Worm (Caenorhabditis elegans): ENCODE measurements around the gene D1014.6.
A peak's percentile ranks its signal among the peaks of the same experiment; 100 is the strongest.

The D1014.6 gene

DNA sequence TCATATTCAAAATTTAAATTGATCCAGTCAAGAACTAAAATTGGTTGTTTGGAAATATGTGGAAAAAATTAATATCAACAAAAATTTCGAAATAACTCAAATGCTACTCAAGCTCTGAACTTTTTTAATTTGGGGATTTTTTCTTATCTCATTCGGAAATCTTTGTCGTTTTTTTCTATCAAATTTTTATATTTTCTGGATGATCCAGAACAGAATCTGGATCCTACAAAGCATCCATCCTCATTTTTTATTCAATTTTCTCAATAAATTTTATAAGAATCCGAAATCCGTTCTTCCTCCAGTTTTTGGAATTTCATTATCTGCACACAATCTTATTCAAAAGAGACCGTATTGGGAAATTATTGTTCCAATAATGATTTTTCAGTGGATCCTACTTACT, at the start of gene D1014.6:
TSS of gene D1014.6 (plus strand) at position 301 of the 400 bp plus-strand sequence.
- TF ChIP-seq gmeb-1 (tag; optimal IDR thresholded peaks at IDR 0.05) (no peak), nhr-11 (tag; optimal IDR thresholded peaks at IDR 0.05) (no peak), lin-13 (GFP tag; optimal IDR thresholded peaks at IDR 0.05) (no peak), nhr-25 (tag; optimal IDR thresholded peaks at IDR 0.05) (no peak), snpc-4 (tag; optimal IDR thresholded peaks at IDR 0.05) (no peak), ceh-82 (tag; optimal IDR thresholded peaks at IDR 0.05) (no peak)

DNA sequence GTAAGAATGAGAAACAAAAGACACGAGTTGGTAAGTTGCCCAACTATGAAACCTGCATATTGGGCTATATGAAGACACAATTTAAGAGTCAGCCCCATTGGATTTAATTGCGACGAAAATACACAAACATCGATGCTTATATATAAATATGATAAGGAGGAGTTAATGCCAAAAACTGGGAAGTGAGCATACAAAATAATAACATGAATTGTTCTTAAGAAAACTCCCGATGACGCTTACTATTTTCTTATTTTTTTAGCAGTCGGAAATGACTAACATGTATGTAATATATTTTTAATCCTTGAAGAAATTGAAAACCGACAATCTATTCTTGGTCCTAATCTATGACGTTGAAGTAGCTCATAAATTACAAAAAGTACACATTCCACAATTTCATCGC, 48.9 kb upstream of the D1014.6 start, which contains the start of gene str-144:
TSS of gene str-144 (minus strand) at position 101 of the 400 bp plus-strand sequence.
- TF ChIP-seq egl-27 (tag; optimal IDR thresholded peaks at IDR 0.05) (no peak), snpc-4 (tag; optimal IDR thresholded peaks at IDR 0.05) (no peak), aly-2 (tag; optimal IDR thresholded peaks at IDR 0.05) (no peak), nhr-10 (tag; optimal IDR thresholded peaks at IDR 0.05) (no peak), ztf-1 (GFP tag; conservative IDR thresholded peaks at IDR 0.05) (no peak), fos-1 (tag; optimal IDR thresholded peaks at IDR 0.05) (no peak), unc-39 (tag; optimal IDR thresholded peaks at IDR 0.05) (no peak), blmp-1 (tag; optimal IDR thresholded peaks at IDR 0.05; ENCODE audit: insufficient read depth) (no peak), mab-5 (tag; optimal IDR thresholded peaks at IDR 0.05) (no peak), lsy-2 (tag; optimal IDR thresholded peaks at IDR 0.05) (no peak), nhr-11 (tag; optimal IDR thresholded peaks at IDR 0.05) (no peak)

- TF ChIP-seq nhr-11 (tag; optimal IDR thresholded peaks at IDR 0.05) (no peak), ZK546.5 (tag; optimal IDR thresholded peaks at IDR 0.05) (no peak), fos-1 (tag; optimal IDR thresholded peaks at IDR 0.05) (peak; percentile 30), unc-55 (GFP tag; optimal IDR thresholded peaks at IDR 0.05) (no peak), ztf-4 (tag; optimal IDR thresholded peaks at IDR 0.05) (no peak), blmp-1 (tag; optimal IDR thresholded peaks at IDR 0.05; ENCODE audit: insufficient read depth) (peak; percentile 71), crh-2 (tag; optimal IDR thresholded peaks at IDR 0.05) (no peak), nhr-12 (tag; optimal IDR thresholded peaks at IDR 0.05) (no peak), egl-27 (tag; optimal IDR thresholded peaks at IDR 0.05) (no peak), nhr-77 (tag; optimal IDR thresholded peaks at IDR 0.05) (no peak), ztf-11 (tag; optimal IDR thresholded peaks at IDR 0.05) (no peak), sma-3 (GFP tag; optimal IDR thresholded peaks at IDR 0.05) (peak; percentile 14), nhr-25 (tag; optimal IDR thresholded peaks at IDR 0.05) (no peak), sma-9 (GFP tag; optimal IDR thresholded peaks at IDR 0.05) (peak; percentile 85), sma-9 (tag; optimal IDR thresholded peaks at IDR 0.05) (no peak), aly-2 (tag; optimal IDR thresholded peaks at IDR 0.05) (no peak), elt-3 (tag; optimal IDR thresholded peaks at IDR 0.05) (no peak), nhr-21 (tag; optimal IDR thresholded peaks at IDR 0.05) (peak; percentile 48)
Observed at ce11 chrV:8073162-8073561, 47.8 kb upstream of the D1014.6 start.

DNA sequence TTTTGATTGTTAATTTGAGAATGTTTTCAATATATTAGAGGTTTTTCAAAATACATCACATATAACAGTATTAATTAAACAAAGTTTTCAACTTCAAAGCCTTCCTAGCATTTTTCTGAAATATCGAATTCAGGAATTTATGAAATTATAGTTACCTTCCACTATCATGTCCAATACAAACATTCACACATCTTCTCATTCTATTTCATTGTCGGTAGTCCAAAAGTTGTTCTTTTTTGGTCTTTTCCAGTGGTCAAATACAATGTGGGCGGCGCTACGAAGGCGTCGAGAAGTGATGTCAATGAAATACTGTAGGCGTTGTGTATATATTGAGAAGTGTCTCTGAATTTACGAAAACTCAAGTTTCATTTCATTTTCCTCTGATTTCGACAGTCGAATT, 45.3 kb upstream of the D1014.6 start, which contains the start of gene catp-3:
TSS of gene catp-3 (plus strand) at position 301 of the 400 bp plus-strand sequence.
- TF ChIP-seq ceh-16 (tag; optimal IDR thresholded peaks at IDR 0.05) (no peak), ztf-11 (tag; optimal IDR thresholded peaks at IDR 0.05) (no peak), mbf-1 (tag; optimal IDR thresholded peaks at IDR 0.05) (no peak), C34F6.9 (tag; optimal IDR thresholded peaks at IDR 0.05) (no peak), egl-27 (tag; optimal IDR thresholded peaks at IDR 0.05) (no peak), nhr-21 (tag; optimal IDR thresholded peaks at IDR 0.05) (no peak), lin-11 (tag; optimal IDR thresholded peaks at IDR 0.05) (no peak), ama-1 (optimal IDR thresholded peaks at IDR 0.05) (no peak), unc-55 (GFP tag; optimal IDR thresholded peaks at IDR 0.05) (no peak), nhr-77 (tag; optimal IDR thresholded peaks at IDR 0.05) (no peak), unc-62 (GFP tag; optimal IDR thresholded peaks at IDR 0.05) (no peak), elt-3 (tag; optimal IDR thresholded peaks at IDR 0.05) (no peak), sma-9 (GFP tag; optimal IDR thresholded peaks at IDR 0.05) (no peak), sma-9 (tag; optimal IDR thresholded peaks at IDR 0.05) (no peak), ztf-1 (GFP tag; conservative IDR thresholded peaks at IDR 0.05) (no peak)

DNA sequence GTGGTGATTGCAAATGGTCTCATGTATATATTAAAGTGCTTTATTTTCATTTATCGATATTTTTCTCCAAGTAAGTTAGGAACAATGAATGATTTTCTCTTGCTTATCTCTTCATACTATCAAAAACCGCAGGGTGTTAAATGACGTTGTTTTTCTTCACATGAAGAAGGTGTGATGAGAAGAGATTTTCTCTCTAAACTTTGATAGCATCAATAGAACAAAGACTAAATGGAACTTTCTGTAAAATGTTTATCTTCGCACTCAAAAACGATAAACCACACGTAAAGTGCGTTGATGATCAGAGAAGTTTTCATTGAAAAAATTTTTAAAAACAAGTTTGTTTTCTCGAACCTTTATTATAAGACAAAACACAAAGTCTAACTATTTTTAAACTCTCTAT, 41.2 kb upstream of the D1014.6 start:
- no peak for TF ChIP-seq ama-1 (optimal IDR thresholded peaks at IDR 0.05)
- no peak for TF ChIP-seq aly-2 (tag; optimal IDR thresholded peaks at IDR 0.05)
- TF ChIP-seq sma-3 (GFP tag; optimal IDR thresholded peaks at IDR 0.05): peak; percentile 5
- peak; percentile 51 for TF ChIP-seq blmp-1 (tag; optimal IDR thresholded peaks at IDR 0.05; ENCODE audit: insufficient read depth)
- peak; percentile 17 for TF ChIP-seq egl-27 (tag; optimal IDR thresholded peaks at IDR 0.05)
- TF ChIP-seq sma-9 (GFP tag; optimal IDR thresholded peaks at IDR 0.05): peak; percentile 77
- no peak for TF ChIP-seq sma-9 (tag; optimal IDR thresholded peaks at IDR 0.05)
- TF ChIP-seq nhr-25 (tag; optimal IDR thresholded peaks at IDR 0.05): peak; percentile 71

Measured in whole organism, L2 larva.